Worm (Caenorhabditis elegans) whole organism, L1 larva: ENCODE results near the gene F58B4.5.

Experiments used
- blmp-1 ChIP-seq: fragments of 150-350 bp; optimal IDR thresholded peaks from 2 replicates; lab custom pipeline; 2014; ENCODE audit warnings: missing biosample characterization, missing genetic modification characterization
- irx-1 ChIP-seq: sonication (generic microtip); optimal IDR thresholded peaks from 2 replicates; lab custom pipeline; 2016; ENCODE audit warnings: missing genetic modification characterization, missing compliant biosample characterization
- jun-1 ChIP-seq: fragments of 150-350 bp; optimal IDR thresholded peaks from 2 replicates; lab custom pipeline; 2014; ENCODE audit warnings: missing biosample characterization, missing genetic modification reagents, missing genetic modification characterization
- lin-14 ChIP-seq: fragments of 200-800 bp; sonication (Bioruptor generic); optimal IDR thresholded peaks from 2 replicates; lab custom pipeline; 2018; ENCODE audit warnings: mild to moderate bottlenecking, missing genetic modification characterization, moderate library complexity, missing compliant biosample characterization
- lin-15B ChIP-seq: fragments of 150-350 bp; sonication (generic microtip); optimal IDR thresholded peaks from 3 replicates; lab custom pipeline; 2014; ENCODE audit warnings: missing biosample characterization, missing genetic modification characterization
- lsy-2 ChIP-seq, 2 experiments: fragments of 150-350 bp; optimal IDR thresholded peaks; 2 replicates each; lab custom pipeline; 2014; ENCODE audit warnings: missing biosample characterization in 2 of 2, missing genetic modification characterization in 2 of 2
- mab-9 ChIP-seq: fragments of 200-800 bp; sonication (Bioruptor generic); IDR thresholded peaks from 2 replicates; pipeline ENCODE4 v1.3.6; 2022; ENCODE audit warnings: missing genetic modification reagents, missing genetic modification characterization, missing compliant biosample characterization
- nhr-28 ChIP-seq: fragments of 150-350 bp; optimal IDR thresholded peaks from 2 replicates; lab custom pipeline; 2014; ENCODE audit warnings: missing biosample characterization, missing genetic modification characterization
- swsn-7 ChIP-seq: sonication (generic microtip); optimal IDR thresholded peaks from 2 replicates; lab custom pipeline; 2016; ENCODE audit warnings: missing genetic modification characterization, missing compliant biosample characterization
- unc-62 ChIP-seq: fragments of 150-350 bp; optimal IDR thresholded peaks from 2 replicates; lab custom pipeline; 2014; ENCODE audit warnings: missing biosample characterization, missing genetic modification reagents, missing genetic modification characterization
- ztf-11 ChIP-seq, 2 experiments: sonication (generic microtip); optimal IDR thresholded peaks; 2 replicates each; lab custom pipeline; 2016 to 2017; ENCODE audit warnings: missing genetic modification characterization in 2 of 2, missing biosample characterization in 1 of 2, missing compliant biosample characterization in 1 of 2

ce11 chrV:10887564-10887963 lies 44.9 kb upstream of the F58B4.5 start:
- TF ChIP-seq lin-14, result no peak
- TF ChIP-seq lin-15B (tag; lab: Kevin White, UChicago), result no peak
- no peak for TF ChIP-seq irx-1 (tag; lab: Kevin White, UChicago)
- TF ChIP-seq blmp-1 (tag; lab: Kevin White, UChicago), result no peak
- no peak for TF ChIP-seq unc-62 (GFP tag; lab: Kevin White, UChicago)
- peak in 1 of 2 experiments; percentile 3 for TF ChIP-seq lsy-2 (tag; optimal IDR thresholded peaks at IDR 0.05; lab: Kevin White, UChicago)
- no peak for TF ChIP-seq mab-9 (GFP tag; lab: Robert Waterston, UW)
- TF ChIP-seq nhr-28 (tag; lab: Kevin White, UChicago), result no peak
- TF ChIP-seq jun-1 (tag; lab: Kevin White, UChicago), result no peak
- TF ChIP-seq ztf-11 (tag; optimal IDR thresholded peaks at IDR 0.05; lab: Kevin White, UChicago), result no peak
- no peak for TF ChIP-seq swsn-7 (tag; lab: Kevin White, UChicago)
